Fruit fly (Drosophila melanogaster): ENCODE data around the gene CG9525.

Gene CG9525

dm6 chr2L:8984614-8985318 is 22.6 kb upstream of the CG9525 start, which contains the start of gene CG13101 (continued):
- TF ChIP-seq CG2116 (GFP tag; optimal IDR thresholded peaks at IDR 0.05) (peak; percentile 72), CG4360 (GFP tag; IDR thresholded peaks at IDR 0.05) (peak; percentile 62), ems (GFP tag; optimal IDR thresholded peaks at IDR 0.05) (peak; percentile 86), CG15601 (tag; optimal IDR thresholded peaks at IDR 0.05) (peak; percentile 89), kni (GFP tag; optimal IDR thresholded peaks at IDR 0.05) (no peak), E2f2 (GFP tag; IDR thresholded peaks at IDR 0.05) (peak; percentile 79), CG8281 (tag; optimal IDR thresholded peaks at IDR 0.05) (peak; percentile 87), CG7786 (GFP tag; optimal IDR thresholded peaks at IDR 0.05) (peak; percentile 83), BtbVII (GFP tag; optimal IDR thresholded peaks at IDR 0.05) (peak; percentile 89), CG6175 (GFP tag; IDR thresholded peaks at IDR 0.05) (peak; percentile 87; the same call in 2 of the 3 replicates), crc (GFP tag; optimal IDR thresholded peaks at IDR 0.05) (peak; percentile 63), CG18011 (GFP tag; optimal IDR thresholded peaks at IDR 0.05) (peak; percentile 63), CG2889 (GFP tag; IDR thresholded peaks at IDR 0.05) (peak; percentile 88), HmgZ (tag; optimal IDR thresholded peaks at IDR 0.05) (peak; percentile 91), CG18476 (GFP tag; optimal IDR thresholded peaks at IDR 0.05) (peak; percentile 90), Hr39 (optimal IDR thresholded peaks at IDR 0.05) (no peak), CG3065 (GFP tag; optimal IDR thresholded peaks at IDR 0.05) (peak; percentile 72), CG16779 (GFP tag; IDR thresholded peaks at IDR 0.05) (peak; percentile 85; the same call in 1 of the 2 replicates), Sin3A (optimal IDR thresholded peaks at IDR 0.05) (no peak), trem (tag; optimal IDR thresholded peaks at IDR 0.05) (peak; percentile 88), CG16813 (GFP tag; IDR thresholded peaks at IDR 0.05; ENCODE audit: partially characterized antibody) (no peak), cad (GFP tag; optimal IDR thresholded peaks at IDR 0.05) (no peak), Ssrp (tag; optimal IDR thresholded peaks at IDR 0.05) (peak; percentile 87), CG12942 (GFP tag; optimal IDR thresholded peaks at IDR 0.05) (peak; percentile 89), Bteb2 (GFP tag; optimal IDR thresholded peaks at IDR 0.05) (peak; percentile 91), Hr51 (GFP tag; optimal IDR thresholded peaks at IDR 0.05) (peak; percentile 86 to 94), grau (tag; optimal IDR thresholded peaks at IDR 0.05) (peak; percentile 94), pnt (GFP tag; optimal IDR thresholded peaks at IDR 0.05) (peak; percentile 58), sens-2 (GFP tag; IDR thresholded peaks at IDR 0.05) (peak; percentile 82), Gug (GFP tag; IDR thresholded peaks at IDR 0.05) (peak; percentile 67; the same call in 3 of the 4 replicates), CG17568 (GFP tag; optimal IDR thresholded peaks at IDR 0.05) (peak; percentile 91), CG17912 (GFP tag; optimal IDR thresholded peaks at IDR 0.05) (no peak), sd (tag; optimal IDR thresholded peaks at IDR 0.05) (peak; percentile 84), pfk (GFP tag; optimal IDR thresholded peaks at IDR 0.05) (no peak), CG6854 (GFP tag; optimal IDR thresholded peaks at IDR 0.05) (peak; percentile 87), Hmx (GFP tag; optimal IDR thresholded peaks at IDR 0.05) (peak; percentile 71), ase (GFP tag; IDR thresholded peaks at IDR 0.05) (peak; percentile 92), ro (GFP tag; IDR thresholded peaks at IDR 0.05) (peak; percentile 87), wor (GFP tag; IDR thresholded peaks at IDR 0.05) (peak; percentile 85), CG18764 (GFP tag; optimal IDR thresholded peaks at IDR 0.05) (peak; percentile 83), gsb (GFP tag; IDR thresholded peaks at IDR 0.05) (peak; percentile 89), twi (tag; optimal IDR thresholded peaks at IDR 0.05) (peak; percentile 84), hb (GFP tag; IDR thresholded peaks at IDR 0.05; ENCODE audit: partially characterized antibody) (no peak), Hr3 (GFP tag; optimal IDR thresholded peaks at IDR 0.05) (peak; percentile 90), CG11504 (tag; optimal IDR thresholded peaks at IDR 0.05) (peak; percentile 91), NfI (GFP tag; optimal IDR thresholded peaks at IDR 0.05) (peak; percentile 80), oc (tag; optimal IDR thresholded peaks at IDR 0.05) (peak; percentile 93), Dll (GFP tag; IDR thresholded peaks at IDR 0.05; ENCODE audit: partially characterized antibody) (no peak), Camta (GFP tag; optimal IDR thresholded peaks at IDR 0.05) (peak; percentile 86), CG6654 (GFP tag; optimal IDR thresholded peaks at IDR 0.05) (peak; percentile 20)

Measured in whole organism, embryonic.